Worm (Caenorhabditis elegans): Measurements from ENCODE around the gene cht-5.

DNA sequence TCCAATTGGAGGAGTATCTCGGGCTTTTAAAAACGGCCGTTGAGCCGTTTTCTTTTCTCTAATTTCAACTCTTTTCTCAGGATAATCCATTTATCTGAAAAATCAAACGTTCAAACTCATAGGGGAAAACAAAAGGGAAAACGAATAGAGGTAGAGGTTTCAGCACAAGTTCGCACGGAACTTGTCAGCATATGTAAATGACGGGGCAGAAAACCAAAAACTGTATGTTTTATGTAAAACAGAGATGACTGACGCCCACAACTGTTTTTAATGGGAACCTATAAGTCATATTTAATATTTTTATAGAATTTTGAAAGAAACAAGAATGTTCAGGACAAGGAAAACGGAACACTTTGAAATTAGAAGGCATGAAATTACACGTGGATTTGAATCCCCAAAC, 51.9 kb downstream of the cht-5 start, which contains the start of gene C51E3.6:
- TF ChIP-seq aly-2 (tag; optimal IDR thresholded peaks at IDR 0.05) (no peak), aha-1 (tag; optimal IDR thresholded peaks at IDR 0.05) (no peak), ceh-8 (GFP tag; optimal IDR thresholded peaks at IDR 0.05) (no peak), unc-62 (GFP tag; optimal IDR thresholded peaks at IDR 0.05) (no peak), Y116A8C.19 (tag; optimal IDR thresholded peaks at IDR 0.05; ENCODE audit: borderline replicate concordance) (no peak), pag-3 (tag; optimal IDR thresholded peaks at IDR 0.05; ENCODE audit: borderline replicate concordance, insufficient read depth) (no peak)

Data from whole organism, L1 larva.